Worm (Caenorhabditis elegans) whole organism, L2 larva: ENCODE measurements around the gene C27F2.6.
A peak's percentile ranks its signal among the peaks of the same experiment; 100 is the strongest.

Experiments
- C34F6.9 ChIP-seq: fragments of 150-350 bp; optimal IDR thresholded peaks from 2 replicates; lab custom pipeline; 2014; ENCODE audit warnings: missing biosample characterization, missing genetic modification characterization
- F13H6.1 ChIP-seq: sonication (generic microtip); optimal IDR thresholded peaks from 2 replicates; lab custom pipeline; 2016; ENCODE audit warnings: missing genetic modification characterization, missing compliant biosample characterization
- R02D3.7 ChIP-seq: fragments of 150-350 bp; optimal IDR thresholded peaks from 2 replicates; lab custom pipeline; 2014; ENCODE audit warnings: missing biosample characterization, missing genetic modification characterization
- Y55F3AM.14 ChIP-seq: fragments of 200-800 bp; sonication (Bioruptor generic); optimal IDR thresholded peaks from 2 replicates; lab custom pipeline; 2018; ENCODE audit warnings: mild to moderate bottlenecking, missing genetic modification characterization, missing compliant biosample characterization
- ZK546.5 ChIP-seq: sonication (generic microtip); optimal IDR thresholded peaks from 2 replicates; lab custom pipeline; 2017; ENCODE audit warnings: missing biosample characterization, missing genetic modification characterization
- alr-1 ChIP-seq: fragments of 150-350 bp; optimal IDR thresholded peaks from 2 replicates; lab custom pipeline; 2014; ENCODE audit warnings: missing biosample characterization, missing genetic modification characterization
- aly-2 ChIP-seq: fragments of 150-350 bp; optimal IDR thresholded peaks from 2 replicates; lab custom pipeline; 2014; ENCODE audit warnings: missing biosample characterization, missing genetic modification characterization
- ama-1 ChIP-seq: fragments of 150-350 bp; optimal IDR thresholded peaks from 2 replicates; lab custom pipeline; 2018; ENCODE audit warnings: inconsistent platforms
- blmp-1 ChIP-seq: sonication (generic microtip); optimal IDR thresholded peaks from 2 replicates; lab custom pipeline; 2017; ENCODE audit warnings: missing genetic modification characterization, mild to moderate bottlenecking, missing compliant biosample characterization, antibody characterized with exemption, moderate library complexity; ENCODE audit not compliant: insufficient read depth
- ceh-16 ChIP-seq: fragments of 150-350 bp; optimal IDR thresholded peaks from 2 replicates; lab custom pipeline; 2014; ENCODE audit warnings: missing biosample characterization, missing genetic modification characterization
- ceh-82 ChIP-seq: fragments of 150-350 bp; optimal IDR thresholded peaks from 2 replicates; lab custom pipeline; 2014; ENCODE audit warnings: missing biosample characterization, missing genetic modification characterization
- crh-2 ChIP-seq: sonication (generic microtip); optimal IDR thresholded peaks from 2 replicates; lab custom pipeline; 2017; ENCODE audit warnings: missing biosample characterization, missing genetic modification characterization
- dmd-4 ChIP-seq: sonication (generic microtip); optimal IDR thresholded peaks from 2 replicates; lab custom pipeline; 2017; ENCODE audit warnings: missing biosample characterization, missing genetic modification characterization
- egl-27 ChIP-seq: sonication (generic microtip); optimal IDR thresholded peaks from 3 replicates; lab custom pipeline; 2017; ENCODE audit warnings: missing biosample characterization, missing genetic modification reagents, missing genetic modification characterization
- elt-1 ChIP-seq: fragments of 150-350 bp; optimal IDR thresholded peaks from 2 replicates; lab custom pipeline; 2014; ENCODE audit warnings: missing biosample characterization, missing genetic modification characterization
- elt-3 ChIP-seq: sonication (generic microtip); optimal IDR thresholded peaks from 2 replicates; lab custom pipeline; 2017; ENCODE audit warnings: missing biosample characterization, missing genetic modification characterization
- fos-1 ChIP-seq: fragments of 150-350 bp; optimal IDR thresholded peaks from 2 replicates; lab custom pipeline; 2014; ENCODE audit warnings: missing biosample characterization, missing genetic modification characterization
- gmeb-1 ChIP-seq: fragments of 150-350 bp; optimal IDR thresholded peaks from 2 replicates; lab custom pipeline; 2014; ENCODE audit warnings: missing biosample characterization, missing genetic modification characterization
- lin-11 ChIP-seq: fragments of 150-350 bp; sonication (generic microtip); optimal IDR thresholded peaks from 2 replicates; lab custom pipeline; 2014; ENCODE audit warnings: missing biosample characterization, missing genetic modification characterization, inconsistent platforms, mixed read lengths
- lin-13 ChIP-seq: fragments of 150-350 bp; optimal IDR thresholded peaks from 2 replicates; lab custom pipeline; 2014; ENCODE audit warnings: missing biosample characterization, missing genetic modification reagents, missing genetic modification characterization
- lin-39 ChIP-seq: fragments of 150-350 bp; optimal IDR thresholded peaks from 2 replicates; lab custom pipeline; 2014; ENCODE audit warnings: missing biosample characterization, missing genetic modification reagents, missing genetic modification characterization
- lsy-2 ChIP-seq, 2 experiments: fragments of 150-350 bp in 1 of 2; sonication (generic microtip) in 1 of 2; optimal IDR thresholded peaks; 2 replicates each; lab custom pipeline; 2014 to 2017; ENCODE audit warnings: missing biosample characterization in 2 of 2, missing genetic modification characterization in 2 of 2
- mab-5 ChIP-seq: fragments of 150-350 bp; optimal IDR thresholded peaks from 2 replicates; lab custom pipeline; 2014; ENCODE audit warnings: missing biosample characterization, missing genetic modification characterization
- mbf-1 ChIP-seq: sonication (generic microtip); optimal IDR thresholded peaks from 2 replicates; lab custom pipeline; 2017; ENCODE audit warnings: missing biosample characterization, missing genetic modification characterization
- mdl-1 ChIP-seq, 2 experiments: fragments of 150-350 bp in 1 of 2; sonication (generic microtip) in 1 of 2; optimal IDR thresholded peaks; 2 replicates each; lab custom pipeline; 2017; ENCODE audit warnings: missing biosample characterization in 2 of 2, missing genetic modification characterization in 2 of 2
- nhr-10 ChIP-seq: sonication (generic microtip); optimal IDR thresholded peaks from 2 replicates; lab custom pipeline; 2017; ENCODE audit warnings: missing biosample characterization, missing genetic modification characterization
- nhr-11 ChIP-seq: fragments of 150-350 bp; optimal IDR thresholded peaks from 2 replicates; lab custom pipeline; 2014; ENCODE audit warnings: missing biosample characterization, missing genetic modification characterization
- nhr-129 ChIP-seq: fragments of 150-350 bp; optimal IDR thresholded peaks from 2 replicates; lab custom pipeline; 2014; ENCODE audit warnings: missing biosample characterization, missing genetic modification characterization
- nhr-21 ChIP-seq: fragments of 150-350 bp; optimal IDR thresholded peaks from 2 replicates; lab custom pipeline; 2014; ENCODE audit warnings: missing biosample characterization, missing genetic modification characterization
- nhr-23 ChIP-seq: fragments of 150-350 bp; optimal IDR thresholded peaks from 2 replicates; lab custom pipeline; 2014; ENCODE audit warnings: missing biosample characterization, missing genetic modification reagents, missing genetic modification characterization
- nhr-237 ChIP-seq: fragments of 150-350 bp; optimal IDR thresholded peaks from 2 replicates; lab custom pipeline; 2014; ENCODE audit warnings: missing biosample characterization, missing genetic modification characterization
- nhr-25 ChIP-seq: fragments of 150-350 bp; sonication (generic microtip); optimal IDR thresholded peaks from 3 replicates; lab custom pipeline; 2014; ENCODE audit warnings: missing biosample characterization, missing genetic modification characterization
- nhr-6 ChIP-seq: fragments of 150-350 bp; optimal IDR thresholded peaks from 2 replicates; lab custom pipeline; 2014; ENCODE audit warnings: missing biosample characterization, missing genetic modification characterization
- nhr-77 ChIP-seq: fragments of 150-350 bp; optimal IDR thresholded peaks from 2 replicates; lab custom pipeline; 2014; ENCODE audit warnings: missing biosample characterization, missing genetic modification characterization
- peb-1 ChIP-seq: fragments of 150-350 bp; optimal IDR thresholded peaks from 2 replicates; lab custom pipeline; 2014; ENCODE audit warnings: missing biosample characterization, missing genetic modification characterization
- sem-4 ChIP-seq: fragments of 150-350 bp; optimal IDR thresholded peaks from 2 replicates; lab custom pipeline; 2014; ENCODE audit warnings: missing biosample characterization, missing genetic modification reagents, missing genetic modification characterization
- skn-1 ChIP-seq: sonication (generic microtip); optimal IDR thresholded peaks from 2 replicates; lab custom pipeline; 2017; ENCODE audit warnings: missing biosample characterization, missing genetic modification characterization
- sma-3 ChIP-seq: sonication (generic microtip); optimal IDR thresholded peaks from 2 replicates; lab custom pipeline; 2016; ENCODE audit warnings: missing genetic modification reagents, missing genetic modification characterization, missing compliant biosample characterization
- sma-9 ChIP-seq, 2 experiments: fragments of 150-350 bp in 1 of 2; sonication (generic microtip) in 1 of 2; optimal IDR thresholded peaks; 2 replicates each; lab custom pipeline; 2014 to 2016; ENCODE audit warnings: missing genetic modification characterization in 2 of 2, mild to moderate bottlenecking in 1 of 2, missing biosample characterization in 1 of 2, missing compliant biosample characterization in 1 of 2, missing genetic modification reagents in 1 of 2, moderate library complexity in 1 of 2
- snpc-4 ChIP-seq: fragments of 150-350 bp; optimal IDR thresholded peaks from 2 replicates; lab custom pipeline; 2014; ENCODE audit warnings: missing biosample characterization, missing genetic modification characterization
- unc-39 ChIP-seq: fragments of 150-350 bp; optimal IDR thresholded peaks from 2 replicates; lab custom pipeline; 2014; ENCODE audit warnings: missing biosample characterization, missing genetic modification characterization
- unc-55 ChIP-seq: fragments of 150-350 bp; sonication (generic microtip); optimal IDR thresholded peaks from 3 replicates; lab custom pipeline; 2014; ENCODE audit warnings: missing biosample characterization, missing genetic modification reagents, missing genetic modification characterization
- unc-62 ChIP-seq: fragments of 150-350 bp; optimal IDR thresholded peaks from 2 replicates; lab custom pipeline; 2014; ENCODE audit warnings: missing biosample characterization, missing genetic modification reagents, missing genetic modification characterization
- zag-1 ChIP-seq: fragments of 150-350 bp; optimal IDR thresholded peaks from 2 replicates; lab custom pipeline; 2014; ENCODE audit warnings: missing biosample characterization, missing genetic modification characterization
- ztf-1 ChIP-seq: fragments of 200-800 bp; sonication (Bioruptor generic); conservative IDR thresholded peaks from 2 replicates; pipeline ENCODE4 v1.3.6; 2022; ENCODE audit warnings: missing genetic modification characterization, missing compliant biosample characterization
- ztf-11 ChIP-seq: sonication (generic microtip); optimal IDR thresholded peaks from 2 replicates; lab custom pipeline; 2017; ENCODE audit warnings: missing biosample characterization, missing genetic modification characterization
- ztf-4 ChIP-seq: fragments of 150-350 bp; optimal IDR thresholded peaks from 2 replicates; lab custom pipeline; 2014; ENCODE audit warnings: missing biosample characterization, missing genetic modification characterization

C27F2.6 gene

DNA sequence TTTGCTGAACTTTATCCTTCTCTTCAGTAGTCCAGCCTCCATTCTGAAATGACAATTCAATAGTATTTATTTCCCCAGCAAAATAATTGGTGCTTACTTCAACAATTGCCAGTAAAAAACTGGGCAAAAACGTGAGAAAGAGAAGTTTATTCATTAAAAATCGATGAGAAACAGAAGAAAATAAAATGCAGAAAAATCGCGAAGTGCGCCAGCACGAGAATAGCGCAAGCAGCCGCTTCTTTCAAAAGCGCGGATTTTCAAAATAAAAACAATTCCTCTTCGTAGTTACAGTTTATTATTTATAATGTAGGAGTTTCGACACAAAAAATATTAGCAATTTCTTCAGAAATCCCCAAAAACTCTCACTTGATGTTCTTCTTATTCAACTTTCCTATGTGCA is 17.4 kb downstream of the C27F2.6 start, which contains the start of gene C27F2.9:
C27F2.9 (minus strand) TSS at position 159 of the 400 bp plus-strand sequence.
- TF ChIP-seq nhr-77 (tag; lab: Kevin White, UChicago) (peak; percentile 76), lsy-2 (tag; optimal IDR thresholded peaks at IDR 0.05; lab: Kevin White, UChicago) (peak; percentile 89 to 94), lin-13 (GFP tag; lab: Kevin White, UChicago) (peak; percentile 89), mdl-1 (tag; optimal IDR thresholded peaks at IDR 0.05; lab: Kevin White, UChicago) (peak in 1 of 2 experiments; percentile 34), nhr-129 (tag; lab: Kevin White, UChicago) (peak; percentile 78), unc-55 (GFP tag; lab: Kevin White, UChicago) (peak; percentile 95), aly-2 (tag; lab: Kevin White, UChicago) (no peak), ztf-1 (GFP tag; lab: Robert Waterston, UW) (no peak), fos-1 (peak; percentile 73), Y55F3AM.14 (GFP tag; lab: Kevin White, UChicago) (peak; percentile 20), crh-2 (tag; lab: Kevin White, UChicago) (peak; percentile 93), peb-1 (tag; lab: Kevin White, UChicago) (no peak), nhr-6 (peak; percentile 72), unc-62 (GFP tag; lab: Kevin White, UChicago) (no peak), unc-39 (no peak), nhr-23 (tag; lab: Kevin White, UChicago) (no peak), skn-1 (tag; lab: Kevin White, UChicago) (no peak), ZK546.5 (tag; lab: Kevin White, UChicago) (peak; percentile 2), lin-11 (peak; percentile 62), ztf-11 (no peak), nhr-10 (tag; lab: Kevin White, UChicago) (peak; percentile 55), nhr-237 (tag; lab: Kevin White, UChicago) (no peak), gmeb-1 (tag; lab: Kevin White, UChicago) (peak; percentile 100), sma-9 (GFP tag; optimal IDR thresholded peaks at IDR 0.05; lab: Kevin White, UChicago) (peak; percentile 92), sma-9 (tag; optimal IDR thresholded peaks at IDR 0.05; lab: Kevin White, UChicago) (no peak), nhr-21 (tag; lab: Kevin White, UChicago) (peak; percentile 75), elt-1 (tag; lab: Kevin White, UChicago) (no peak), ceh-16 (tag; lab: Kevin White, UChicago) (peak; percentile 11), alr-1 (tag; lab: Kevin White, UChicago) (no peak), C34F6.9 (tag; lab: Kevin White, UChicago) (peak; percentile 97), zag-1 (tag; lab: Kevin White, UChicago) (peak; percentile 40), sma-3 (GFP tag; lab: Kevin White, UChicago) (peak; percentile 90), mab-5 (peak; percentile 84), egl-27 (no peak), lin-39 (tag; lab: Kevin White, UChicago) (no peak), blmp-1 (tag; lab: Kevin White, UChicago) (peak; percentile 63), ceh-82 (tag; lab: Kevin White, UChicago) (peak; percentile 36), ama-1 (lab: Kevin White, UChicago) (peak; percentile 73), sem-4 (peak; percentile 80), R02D3.7 (peak; percentile 37), nhr-11 (no peak), snpc-4 (peak; percentile 71), dmd-4 (tag; lab: Kevin White, UChicago) (peak; percentile 27), F13H6.1 (tag; lab: Kevin White, UChicago) (peak; percentile 85), ztf-4 (tag; lab: Kevin White, UChicago) (peak; percentile 55), nhr-25 (tag; lab: Kevin White, UChicago) (no peak), elt-3 (tag; lab: Kevin White, UChicago) (no peak), mbf-1 (tag; lab: Kevin White, UChicago) (peak; percentile 26)
- TF ChIP-seq, all 48 proteins: peak for 31
